Fruit fly (Drosophila melanogaster) whole organism, embryonic: ENCODE results near the gene mRpL32.

ENCODE experiments used
- Bdp1 ChIP-seq: fragments of 200-800 bp; sonication (Bioruptor generic); optimal IDR thresholded peaks from 3 replicates; lab custom pipeline; 2016; ENCODE audit warnings: missing biosample characterization, missing genetic modification characterization
- CG10366 ChIP-seq: fragments of 200-800 bp; sonication (Bioruptor generic); IDR thresholded peaks from 2 replicates; pipeline ENCODE4 v1.3.6; 2022; ENCODE audit warnings: missing biosample characterization, missing genetic modification characterization
- CG10565 ChIP-seq: fragments of 200-800 bp; sonication (Bioruptor generic); optimal IDR thresholded peaks from 3 replicates; lab custom pipeline; 2016; ENCODE audit warnings: missing biosample characterization, mild to moderate bottlenecking, missing genetic modification characterization
- CG11085 ChIP-seq: fragments of 200-800 bp; sonication (Bioruptor generic); IDR thresholded peaks from 2 replicates; pipeline ENCODE4 v1.3.6; 2022; ENCODE audit warnings: missing biosample characterization, missing genetic modification characterization
- CG15514 ChIP-seq: fragments of 200-800 bp; sonication (Bioruptor generic); optimal IDR thresholded peaks from 3 replicates; lab custom pipeline; 2017; ENCODE audit warnings: missing biosample characterization, missing genetic modification characterization, mild to moderate bottlenecking, moderate library complexity, missing genetic modification reagents
- CG15696 ChIP-seq: fragments of 200-800 bp; sonication (Bioruptor generic); optimal IDR thresholded peaks from 2 replicates; lab custom pipeline; 2019; ENCODE audit warnings: missing biosample characterization, mild to moderate bottlenecking, missing genetic modification characterization, moderate library complexity
- CG16863 ChIP-seq: fragments of 200-800 bp; sonication (Bioruptor generic); optimal IDR thresholded peaks from 3 replicates; lab custom pipeline; 2016; ENCODE audit warnings: missing biosample characterization, missing genetic modification characterization
- CG2120 ChIP-seq: fragments of 200-800 bp; sonication (Bioruptor generic); optimal IDR thresholded peaks from 3 replicates; lab custom pipeline; 2016; ENCODE audit warnings: missing biosample characterization, missing genetic modification characterization
- CG2129 ChIP-seq: fragments of 200-800 bp; sonication (Bioruptor generic); IDR thresholded peaks from 2 replicates; pipeline ENCODE4 v1.3.6; 2022; ENCODE audit warnings: missing biosample characterization, missing genetic modification characterization; ENCODE audit not compliant: partially characterized antibody
- CG2199 ChIP-seq: fragments of 200-800 bp; sonication (Bioruptor generic); IDR thresholded peaks from 3 replicates; pipeline ENCODE4 v1.3.6; 2022; ENCODE audit warnings: missing biosample characterization, missing genetic modification characterization
- CG42726 ChIP-seq: fragments of 200-800 bp; sonication (Bioruptor generic); IDR thresholded peaks from 2 replicates; pipeline ENCODE4 v1.3.6; 2022; ENCODE audit warnings: missing biosample characterization, missing genetic modification characterization; ENCODE audit not compliant: partially characterized antibody
- CG4707 ChIP-seq: fragments of 200-800 bp; sonication (Bioruptor generic); optimal IDR thresholded peaks from 2 replicates; lab custom pipeline; 2018; ENCODE audit warnings: missing biosample characterization, mild to moderate bottlenecking, missing genetic modification characterization, moderate library complexity
- CG6654 ChIP-seq: fragments of 200-800 bp; sonication (Bioruptor generic); optimal IDR thresholded peaks from 2 replicates; lab custom pipeline; 2017; ENCODE audit warnings: missing biosample characterization, mild to moderate bottlenecking, missing genetic modification characterization
- CG6791 ChIP-seq: fragments of 200-800 bp; sonication (Bioruptor generic); IDR thresholded peaks from 3 replicates; pipeline ENCODE4 v1.3.6; 2022; ENCODE audit warnings: missing biosample characterization, missing genetic modification characterization; ENCODE audit not compliant: partially characterized antibody
- CG6854 ChIP-seq: fragments of 200-800 bp; sonication (Bioruptor generic); optimal IDR thresholded peaks from 3 replicates; lab custom pipeline; 2017; ENCODE audit warnings: missing biosample characterization, mild to moderate bottlenecking, missing genetic modification characterization
- CG7839 ChIP-seq: fragments of 200-800 bp; sonication (Bioruptor generic); optimal IDR thresholded peaks from 3 replicates; lab custom pipeline; 2018; ENCODE audit warnings: missing biosample characterization, mild to moderate bottlenecking, missing genetic modification characterization, moderate library complexity
- CG7963 ChIP-seq: fragments of 200-800 bp; sonication (Bioruptor generic); IDR thresholded peaks from 3 replicates; pipeline ENCODE4 v1.3.6; 2022; ENCODE audit warnings: missing biosample characterization, missing genetic modification characterization; ENCODE audit not compliant: partially characterized antibody
- CG8765 ChIP-seq: fragments of 200-800 bp; sonication (Bioruptor generic); IDR thresholded peaks from 2 replicates; pipeline ENCODE4 v1.3.6; 2022; ENCODE audit warnings: missing biosample characterization, missing genetic modification characterization
- CG9876 ChIP-seq: fragments of 200-800 bp; sonication (Bioruptor generic); optimal IDR thresholded peaks from 2 replicates; lab custom pipeline; 2016; ENCODE audit warnings: missing biosample characterization, missing genetic modification characterization
- CHES-1-like ChIP-seq: fragments of 200-800 bp; sonication (Bioruptor generic); optimal IDR thresholded peaks from 2 replicates; lab custom pipeline; 2016; ENCODE audit warnings: missing biosample characterization, missing genetic modification characterization
- CTCF ChIP-seq: fragments of 200-800 bp; sonication (Bioruptor generic); optimal IDR thresholded peaks from 2 replicates; lab custom pipeline; 2017; ENCODE audit warnings: missing biosample characterization, mild to moderate bottlenecking, missing genetic modification characterization, moderate library complexity
- D19A ChIP-seq: fragments of 200-800 bp; optimal IDR thresholded peaks from 3 replicates; lab custom pipeline; 2019; ENCODE audit warnings: missing biosample characterization, mild to moderate bottlenecking, missing genetic modification characterization, moderate library complexity
- Fer3 ChIP-seq: fragments of 200-800 bp; sonication (Bioruptor generic); optimal IDR thresholded peaks from 2 replicates; lab custom pipeline; 2018; ENCODE audit warnings: missing biosample characterization, mild to moderate bottlenecking, missing genetic modification characterization, moderate library complexity
- Kr ChIP-seq: fragments of 200-800 bp; sonication (Bioruptor generic); optimal IDR thresholded peaks from 2 replicates; lab custom pipeline; 2017; ENCODE audit warnings: missing biosample characterization, mild to moderate bottlenecking, missing genetic modification characterization
- Max ChIP-seq: fragments of 200-800 bp; sonication (Bioruptor generic); optimal IDR thresholded peaks from 2 replicates; lab custom pipeline; 2016; ENCODE audit warnings: missing biosample characterization, mild to moderate bottlenecking, missing genetic modification characterization
- Med ChIP-seq: fragments of 200-800 bp; sonication (Bioruptor generic); peaks from one replicate; lab custom pipeline; 2016; ENCODE audit warnings: missing biosample characterization, missing genetic modification characterization, mild to moderate bottlenecking, inconsistent platforms, moderate library complexity
- Meics ChIP-seq: fragments of 200-800 bp; sonication (Bioruptor generic); optimal IDR thresholded peaks from 2 replicates; lab custom pipeline; 2017; ENCODE audit warnings: missing biosample characterization, mild to moderate bottlenecking, missing genetic modification characterization
- NFAT ChIP-seq: fragments of 200-800 bp; sonication (Bioruptor generic); IDR thresholded peaks from 2 replicates; pipeline ENCODE4 v1.3.6; 2022; ENCODE audit warnings: missing biosample characterization, missing genetic modification characterization
- NfI ChIP-seq: fragments of 200-800 bp; sonication (Bioruptor generic); optimal IDR thresholded peaks from 3 replicates; lab custom pipeline; 2018; ENCODE audit warnings: missing biosample characterization, mild to moderate bottlenecking, missing genetic modification characterization, moderate library complexity
- Oli ChIP-seq: fragments of 200-800 bp; sonication (Bioruptor generic); optimal IDR thresholded peaks from 2 replicates; lab custom pipeline; 2018; ENCODE audit warnings: missing biosample characterization, mild to moderate bottlenecking, missing genetic modification characterization, moderate library complexity
- Opbp ChIP-seq: fragments of 200-800 bp; sonication (Bioruptor generic); IDR thresholded peaks from 3 replicates; pipeline ENCODE4 v1.3.6; 2022; ENCODE audit warnings: missing biosample characterization, missing genetic modification characterization; ENCODE audit not compliant: partially characterized antibody
- Ravus ChIP-seq: fragments of 200-800 bp; sonication (Bioruptor generic); IDR thresholded peaks from 2 replicates; pipeline ENCODE4 v1.3.6; 2022; ENCODE audit warnings: missing biosample characterization, missing genetic modification characterization
- Ssrp ChIP-seq: fragments of 200-800 bp; sonication (Bioruptor generic); optimal IDR thresholded peaks from 2 replicates; lab custom pipeline; 2018; ENCODE audit warnings: missing biosample characterization, mild to moderate bottlenecking, missing genetic modification characterization, moderate library complexity
- Tbp ChIP-seq: fragments of >200 bp; optimal IDR thresholded peaks from 2 replicates; lab custom pipeline; 2018; ENCODE audit warnings: missing biosample characterization, missing genetic modification characterization
- Xrp1 ChIP-seq: fragments of 200-800 bp; sonication (Bioruptor generic); IDR thresholded peaks from 2 replicates; pipeline ENCODE4 v1.3.6; 2022; ENCODE audit warnings: missing biosample characterization, missing genetic modification characterization
- aop ChIP-seq: fragments of 200-800 bp; sonication (Bioruptor generic); IDR thresholded peaks from 2 replicates; pipeline ENCODE4 v1.3.6; 2022; ENCODE audit warnings: missing biosample characterization, missing genetic modification characterization
- bsh ChIP-seq, 2 experiments: fragments of 200-800 bp; sonication (Bioruptor generic); optimal IDR thresholded peaks; 2 replicates each; lab custom pipeline; 2017 to 2018; ENCODE audit warnings: mild to moderate bottlenecking in 2 of 2, missing biosample characterization in 2 of 2, missing genetic modification characterization in 2 of 2, moderate library complexity in 1 of 2
- chif ChIP-seq, 2 experiments: fragments of 200-800 bp; sonication (Bioruptor generic); optimal IDR thresholded peaks; 3 replicates each; lab custom pipeline; 2016; ENCODE audit warnings: missing biosample characterization in 2 of 2, missing genetic modification characterization in 2 of 2
- exex ChIP-seq: fragments of 200-800 bp; sonication (Bioruptor generic); optimal IDR thresholded peaks from 4 replicates; lab custom pipeline; 2018; ENCODE audit warnings: missing biosample characterization, mild to moderate bottlenecking, missing genetic modification characterization, moderate library complexity
- klu ChIP-seq: fragments of 200-800 bp; sonication (Bioruptor generic); IDR thresholded peaks from 2 replicates; pipeline ENCODE4 v1.3.6; 2022; ENCODE audit warnings: missing biosample characterization, missing genetic modification characterization
- nmo ChIP-seq: fragments of 200-800 bp; sonication (Bioruptor generic); optimal IDR thresholded peaks from 2 replicates; lab custom pipeline; 2018; ENCODE audit warnings: missing biosample characterization, mild to moderate bottlenecking, missing genetic modification characterization, moderate library complexity
- pfk ChIP-seq: fragments of 200-800 bp; sonication (Bioruptor generic); optimal IDR thresholded peaks from 2 replicates; lab custom pipeline; 2018; ENCODE audit warnings: missing biosample characterization, mild to moderate bottlenecking, missing genetic modification characterization, moderate library complexity
- pita ChIP-seq: fragments of 200-800 bp; sonication (Bioruptor generic); optimal IDR thresholded peaks from 2 replicates; lab custom pipeline; 2017; ENCODE audit warnings: missing biosample characterization, mild to moderate bottlenecking, missing genetic modification characterization
- prd ChIP-seq, 3 experiments: fragments of >200 bp in 2 of 3; fragments of 200-800 bp in 1 of 3; sonication (Bioruptor generic) in 1 of 3; optimal IDR thresholded peaks in 2 of 3; IDR thresholded peaks in 1 of 3; 2 replicates in 2 of 3; 3 replicates in 1 of 3; pipeline versions ENCODE4 v1.3.6 to Lab custom; 2017 to 2022; ENCODE audit warnings: missing biosample characterization in 1 of 3, missing genetic modification characterization in 1 of 3
- pros ChIP-seq: fragments of 200-800 bp; sonication (Bioruptor generic); optimal IDR thresholded peaks from 3 replicates; lab custom pipeline; 2019; ENCODE audit warnings: missing biosample characterization, mild to moderate bottlenecking, missing genetic modification characterization, moderate library complexity
- pzg ChIP-seq: fragments of 200-800 bp; sonication (Bioruptor generic); optimal IDR thresholded peaks from 3 replicates; lab custom pipeline; 2018; ENCODE audit warnings: missing biosample characterization, mild to moderate bottlenecking, missing genetic modification characterization, moderate library complexity
- scrt ChIP-seq: fragments of 200-800 bp; sonication (Bioruptor generic); optimal IDR thresholded peaks from 2 replicates; lab custom pipeline; 2018; ENCODE audit warnings: missing biosample characterization, mild to moderate bottlenecking, missing genetic modification characterization, moderate library complexity
- tin ChIP-seq: fragments of 200-800 bp; sonication (Bioruptor generic); optimal IDR thresholded peaks from 3 replicates; lab custom pipeline; 2016; ENCODE audit warnings: missing biosample characterization, missing genetic modification characterization
- trh ChIP-seq: fragments of 200-800 bp; sonication (Bioruptor generic); optimal IDR thresholded peaks from 2 replicates; lab custom pipeline; 2016; ENCODE audit warnings: missing biosample characterization, missing genetic modification characterization
- vnd ChIP-seq: fragments of 200-800 bp; sonication (Bioruptor generic); IDR thresholded peaks from 3 replicates; pipeline ENCODE4 v1.3.6; 2022; ENCODE audit warnings: missing biosample characterization, missing genetic modification characterization; ENCODE audit not compliant: partially characterized antibody

The mRpL32 gene

dm6 chr3R:31231134-31231533, 21.5 kb upstream of the mRpL32 start:
- TF ChIP-seq Bdp1 (no peak), NFAT (GFP tag; lab: Robert Waterston, UW) (no peak), CG6854 (GFP tag; lab: Kevin White, UChicago) (no peak), CG16863 (GFP tag; lab: Kevin White, UChicago) (no peak), Fer3 (tag; lab: Kevin White, UChicago) (no peak), Xrp1 (GFP tag; lab: Robert Waterston, UW) (no peak), CG2199 (GFP tag; lab: Robert Waterston, UW) (peak; percentile 75; the same call in 1 of the 3 replicates), D19A (tag; lab: Kevin White, UChicago) (no peak), CG2120 (no peak), Ssrp (tag; lab: Kevin White, UChicago) (peak; percentile 1), Kr (no peak), scrt (GFP tag; lab: Kevin White, UChicago) (no peak), CHES-1-like (GFP tag; lab: Kevin White, UChicago) (no peak), CG7839 (tag; lab: Kevin White, UChicago) (no peak), CG4707 (GFP tag; lab: Kevin White, UChicago) (no peak), CG8765 (GFP tag; lab: Robert Waterston, UW) (no peak), CG2129 (no peak), CG15514 (GFP tag; lab: Kevin White, UChicago) (no peak), CG10565 (no peak), nmo (GFP tag; lab: Kevin White, UChicago) (no peak), CG6791 (GFP tag; lab: Robert Waterston, UW) (0 out of 3 replicates have a peak, but pooled peaks have one; percentile 40), aop (GFP tag; lab: Robert Waterston, UW) (no peak), pros (GFP tag; lab: Kevin White, UChicago) (no peak), tin (GFP tag; lab: Kevin White, UChicago) (no peak), Meics (no peak), pzg (GFP tag; lab: Kevin White, UChicago) (no peak), trh (no peak), Max (GFP tag; lab: Kevin White, UChicago) (no peak), bsh (GFP tag; optimal IDR thresholded peaks at IDR 0.05; lab: Kevin White, UChicago) (no peak), CG10366 (no peak), pita (peak; percentile 8), CG15696 (no peak), Opbp (peak; percentile 11; the same call in 1 of the 3 replicates), CG42726 (GFP tag; lab: Robert Waterston, UW) (0 out of 2 replicates have a peak, but pooled peaks have one; percentile 9), Tbp (GFP tag; lab: Kevin White, UChicago) (peak; percentile 8), Oli (no peak), CG6654 (GFP tag; lab: Kevin White, UChicago) (peak; percentile 98), Ravus (no peak), NfI (no peak), CG7963 (GFP tag; lab: Robert Waterston, UW) (no peak), pfk (GFP tag; lab: Kevin White, UChicago) (no peak), CG9876 (GFP tag; lab: Kevin White, UChicago) (no peak), Med (GFP tag; lab: Kevin White, UChicago) (no peak), exex (tag; lab: Kevin White, UChicago) (no peak), chif (GFP tag; optimal IDR thresholded peaks at IDR 0.05; lab: Kevin White, UChicago) (no peak), CTCF (GFP tag; lab: Kevin White, UChicago) (no peak), vnd (GFP tag; lab: Robert Waterston, UW) (no peak), prd (optimal IDR thresholded peaks at IDR 0.05; lab: Kevin White, UChicago) (no peak), prd (GFP tag; IDR thresholded peaks at IDR 0.05; lab: Robert Waterston, UW) (no peak), klu (GFP tag; lab: Robert Waterston, UW) (no peak), CG11085 (GFP tag; lab: Robert Waterston, UW) (no peak)
